Worm (Caenorhabditis elegans) whole organism, midembryonic: Measurements from ENCODE around the gene C29F4.3.

Source experiments
- T22C8.4 ChIP-seq: fragments of 200-800 bp; sonication (Bioruptor generic); IDR thresholded peaks from 2 replicates; pipeline ENCODE4 v1.3.6; 2022; ENCODE audit warnings: missing genetic modification characterization, missing compliant biosample characterization
- cog-1 ChIP-seq: sonication (generic microtip); optimal IDR thresholded peaks from 2 replicates; lab custom pipeline; 2016; ENCODE audit warnings: missing genetic modification characterization, missing compliant biosample characterization
- med-1 ChIP-seq: sonication (generic microtip); optimal IDR thresholded peaks from 2 replicates; lab custom pipeline; 2017; ENCODE audit warnings: missing genetic modification characterization, mild to moderate bottlenecking, missing compliant biosample characterization, antibody characterized with exemption, missing genetic modification reagents; ENCODE audit not compliant: insufficient read depth
- ref-1 ChIP-seq: fragments of 200-800 bp; sonication (Bioruptor generic); conservative IDR thresholded peaks from 2 replicates; pipeline ENCODE4 v1.3.6; 2022; ENCODE audit warnings: missing genetic modification reagents, missing genetic modification characterization, missing compliant biosample characterization

ce11 chrIV:11180077-11180476 is 43.7 kb downstream of the C29F4.3 start:
- TF ChIP-seq ref-1 (GFP tag; lab: Robert Waterston, UW) (no peak), med-1 (no peak), T22C8.4 (GFP tag; lab: Robert Waterston, UW) (no peak), cog-1 (tag; lab: Kevin White, UChicago) (no peak)
